Worm (Caenorhabditis elegans) whole organism, young adult: ENCODE data around the gene T05E12.9.
"Not testable (repeated sequence)": the region's sequence is repeated elsewhere in the genome, so short reads cannot be mapped to it uniquely, and the experiment has no call there.

ENCODE experiments used
- B0035.1 ChIP-seq: sonication (generic microtip); optimal IDR thresholded peaks from 2 replicates; lab custom pipeline; 2016; ENCODE audit warnings: missing genetic modification characterization, mild to moderate bottlenecking, missing compliant biosample characterization, missing genotype, missing genetic modification reagents
- B0261.1 ChIP-seq: sonication (generic microtip); optimal IDR thresholded peaks from 2 replicates; lab custom pipeline; 2016; ENCODE audit warnings: mild to moderate bottlenecking, missing genetic modification characterization, moderate library complexity, missing compliant biosample characterization
- C06A6.2 ChIP-seq: fragments of 200-800 bp; sonication (Bioruptor generic); conservative IDR thresholded peaks from 2 replicates; pipeline ENCODE4 v1.3.6; 2022; ENCODE audit warnings: missing genetic modification characterization, missing compliant biosample characterization
- C17E4.6 ChIP-seq: fragments of 200-800 bp; sonication (Bioruptor generic); IDR thresholded peaks from 2 replicates; pipeline ENCODE4 v1.3.6; 2022; ENCODE audit warnings: missing genetic modification reagents, missing genetic modification characterization, missing compliant biosample characterization
- F10E7.11 ChIP-seq: sonication (generic microtip); optimal IDR thresholded peaks from 2 replicates; lab custom pipeline; 2017; ENCODE audit warnings: mild to moderate bottlenecking, missing genetic modification characterization, moderate library complexity, missing compliant biosample characterization
- F22D6.2 ChIP-seq: sonication (generic microtip); optimal IDR thresholded peaks from 2 replicates; lab custom pipeline; 2016; ENCODE audit warnings: mild to moderate bottlenecking, missing genetic modification characterization, missing compliant biosample characterization
- F23B12.7 ChIP-seq: sonication (generic microtip); optimal IDR thresholded peaks from 2 replicates; lab custom pipeline; 2017; ENCODE audit warnings: missing genetic modification characterization, mild to moderate bottlenecking, missing compliant biosample characterization, antibody characterized with exemption, moderate library complexity; ENCODE audit not compliant: insufficient read depth
- F37B4.10 ChIP-seq: fragments of 200-800 bp; sonication (Bioruptor generic); IDR thresholded peaks from 2 replicates; pipeline ENCODE4 v1.3.6; 2022; ENCODE audit warnings: missing genetic modification characterization, missing compliant biosample characterization
- F57A8.1 ChIP-seq: fragments of 200-800 bp; sonication (Bioruptor generic); optimal IDR thresholded peaks from 2 replicates; lab custom pipeline; 2018; ENCODE audit warnings: mild to moderate bottlenecking, missing genetic modification characterization, moderate library complexity, missing compliant biosample characterization
- ZK185.1 ChIP-seq: sonication (generic microtip); optimal IDR thresholded peaks from 2 replicates; lab custom pipeline; 2016; ENCODE audit warnings: mild to moderate bottlenecking, missing genetic modification characterization, missing compliant biosample characterization; ENCODE audit not compliant: poor library complexity, severe bottlenecking
- akir-1 ChIP-seq: fragments of 200-800 bp; sonication (Bioruptor generic); optimal IDR thresholded peaks from 2 replicates; lab custom pipeline; 2018; ENCODE audit warnings: mild to moderate bottlenecking, missing genetic modification characterization, moderate library complexity, missing compliant biosample characterization
- aptf-2 ChIP-seq: fragments of 200-800 bp; sonication (Bioruptor generic); conservative IDR thresholded peaks from 2 replicates; pipeline ENCODE4 v1.3.6; 2022; ENCODE audit warnings: missing genetic modification reagents, missing genetic modification characterization, missing compliant biosample characterization
- atf-7 ChIP-seq: sonication (generic microtip); optimal IDR thresholded peaks from 2 replicates; lab custom pipeline; 2017; ENCODE audit warnings: mild to moderate bottlenecking, missing genetic modification characterization, missing compliant biosample characterization
- athp-1 ChIP-seq: sonication (generic microtip); optimal IDR thresholded peaks from 2 replicates; lab custom pipeline; 2017; ENCODE audit warnings: mild to moderate bottlenecking, missing genetic modification characterization, missing compliant biosample characterization
- attf-6 ChIP-seq: fragments of 200-800 bp; sonication (Bioruptor generic); IDR thresholded peaks from 2 replicates; pipeline ENCODE4 v1.3.6; 2022; ENCODE audit warnings: missing genetic modification reagents, missing genetic modification characterization, missing compliant biosample characterization
- ceh-27 ChIP-seq: fragments of 200-800 bp; sonication (Bioruptor generic); optimal IDR thresholded peaks from 2 replicates; lab custom pipeline; 2018; ENCODE audit warnings: mild to moderate bottlenecking, missing genetic modification characterization, moderate library complexity, missing compliant biosample characterization
- ceh-58 ChIP-seq: fragments of 200-800 bp; sonication (Bioruptor generic); IDR thresholded peaks from 2 replicates; pipeline ENCODE4 v1.3.6; 2022; ENCODE audit warnings: missing genetic modification characterization, missing compliant biosample characterization
- ceh-91 ChIP-seq: fragments of 200-800 bp; sonication (Bioruptor generic); IDR thresholded peaks from 2 replicates; pipeline ENCODE4 v1.3.6; 2022; ENCODE audit warnings: missing genetic modification reagents, missing genetic modification characterization, missing compliant biosample characterization
- dpff-1 ChIP-seq: sonication (generic microtip); optimal IDR thresholded peaks from 2 replicates; lab custom pipeline; 2017; ENCODE audit warnings: mild to moderate bottlenecking, missing genetic modification characterization, missing compliant biosample characterization
- efl-1 ChIP-seq: fragments of 150-350 bp; optimal IDR thresholded peaks from 2 replicates; lab custom pipeline; 2014; ENCODE audit warnings: missing biosample characterization, missing genetic modification reagents, missing genetic modification characterization
- ekl-4 ChIP-seq: fragments of 200-800 bp; sonication (Bioruptor generic); IDR thresholded peaks from 2 replicates; pipeline ENCODE4 v1.3.6; 2022; ENCODE audit warnings: missing genetic modification reagents, missing genetic modification characterization, missing compliant biosample characterization
- fkh-3 ChIP-seq: sonication (generic microtip); optimal IDR thresholded peaks from 2 replicates; lab custom pipeline; 2016; ENCODE audit warnings: mild to moderate bottlenecking, missing genetic modification characterization, missing compliant biosample characterization
- gei-17 ChIP-seq: fragments of 200-800 bp; sonication (Bioruptor generic); optimal IDR thresholded peaks from 2 replicates; lab custom pipeline; 2018; ENCODE audit warnings: mild to moderate bottlenecking, missing genetic modification characterization, missing compliant biosample characterization
- hrde-1 ChIP-seq: sonication (generic microtip); optimal IDR thresholded peaks from 2 replicates; lab custom pipeline; 2016; ENCODE audit warnings: missing genetic modification characterization, mild to moderate bottlenecking, missing compliant biosample characterization, moderate library complexity, missing genotype, missing genetic modification reagents, borderline replicate concordance
- lag-1 ChIP-seq: fragments of 200-800 bp; sonication (Bioruptor generic); IDR thresholded peaks from 2 replicates; pipeline ENCODE4 v1.3.6; 2022; ENCODE audit warnings: missing genetic modification reagents, missing genetic modification characterization, missing compliant biosample characterization
- let-526 ChIP-seq: fragments of 200-800 bp; sonication (Bioruptor generic); IDR thresholded peaks from 2 replicates; pipeline ENCODE4 v1.3.6; 2022; ENCODE audit warnings: missing genetic modification reagents, missing genetic modification characterization, missing compliant biosample characterization
- lin-35 ChIP-seq, 3 experiments: fragments of 150-350 bp in 2 of 3; sonication (generic microtip) in 1 of 3; optimal IDR thresholded peaks; 2 replicates each; lab custom pipeline; 2014 to 2018; ENCODE audit warnings: missing biosample characterization in 3 of 3, missing genetic modification characterization in 3 of 3, missing genetic modification reagents in 3 of 3
- lin-54 ChIP-seq: fragments of 200-800 bp; sonication (Bioruptor generic); optimal IDR thresholded peaks from 2 replicates; lab custom pipeline; 2018; ENCODE audit warnings: mild to moderate bottlenecking, missing genetic modification characterization, missing compliant biosample characterization
- lsl-1 ChIP-seq: fragments of 200-800 bp; sonication (Bioruptor generic); optimal IDR thresholded peaks from 2 replicates; lab custom pipeline; 2018; ENCODE audit warnings: mild to moderate bottlenecking, missing genetic modification characterization, moderate library complexity, missing compliant biosample characterization
- madf-6 ChIP-seq: fragments of 200-800 bp; sonication (Bioruptor generic); IDR thresholded peaks from 2 replicates; pipeline ENCODE4 v1.3.6; 2022; ENCODE audit warnings: missing genetic modification reagents, missing genetic modification characterization, missing compliant biosample characterization
- mxl-1 ChIP-seq: sonication (generic microtip); optimal IDR thresholded peaks from 2 replicates; lab custom pipeline; 2016; ENCODE audit warnings: missing genetic modification characterization, missing compliant biosample characterization
- nfya-2 ChIP-seq: fragments of 200-800 bp; sonication (Bioruptor generic); IDR thresholded peaks from 2 replicates; pipeline ENCODE4 v1.3.6; 2022; ENCODE audit warnings: missing genetic modification reagents, missing genetic modification characterization, missing compliant biosample characterization
- nhr-120 ChIP-seq: fragments of 200-800 bp; sonication (Bioruptor generic); IDR thresholded peaks from 2 replicates; pipeline ENCODE4 v1.3.6; 2022; ENCODE audit warnings: missing genetic modification characterization, missing compliant biosample characterization
- nhr-179 ChIP-seq: sonication (generic microtip); optimal IDR thresholded peaks from 2 replicates; lab custom pipeline; 2016; ENCODE audit warnings: mild to moderate bottlenecking, missing genetic modification characterization, missing compliant biosample characterization
- nhr-80 ChIP-seq: sonication (generic microtip); optimal IDR thresholded peaks from 2 replicates; lab custom pipeline; 2016; ENCODE audit warnings: missing genetic modification characterization, missing compliant biosample characterization
- rcor-1 ChIP-seq: fragments of 200-800 bp; sonication (Bioruptor generic); IDR thresholded peaks from 2 replicates; pipeline ENCODE4 v1.3.6; 2022; ENCODE audit warnings: missing genetic modification reagents, missing genetic modification characterization, missing compliant biosample characterization
- rpc-1 ChIP-seq, 2 experiments: fragments of 150-350 bp in 1 of 2; sonication (generic microtip) in 1 of 2; optimal IDR thresholded peaks; 2 replicates each; lab custom pipeline; 2014 to 2018; ENCODE audit warnings: missing biosample characterization in 1 of 2, missing genetic modification characterization in 1 of 2, missing genetic modification reagents in 1 of 2, missing genotype in 1 of 2
- sea-2 ChIP-seq: fragments of 200-800 bp; sonication (Bioruptor generic); IDR thresholded peaks from 2 replicates; pipeline ENCODE4 v1.3.6; 2022; ENCODE audit warnings: missing genetic modification characterization, missing compliant biosample characterization
- snpc-4 ChIP-seq, 5 experiments: fragments of 150-350 bp in 1 of 5; sonication (generic microtip) in 4 of 5; optimal IDR thresholded peaks; 2 replicates each; lab custom pipeline; 2014 to 2018; ENCODE audit warnings: missing genetic modification characterization in 5 of 5, missing biosample characterization in 3 of 5, antibody characterized with exemption in 2 of 5, mild to moderate bottlenecking in 2 of 5, missing compliant biosample characterization in 2 of 5, missing genotype in 2 of 5, moderate library complexity in 2 of 5, missing genetic modification reagents in 1 of 5
- tbp1 ChIP-seq: fragments of 200-800 bp; sonication (Bioruptor generic); optimal IDR thresholded peaks from 2 replicates; lab custom pipeline; 2018; ENCODE audit warnings: mild to moderate bottlenecking, missing genetic modification characterization, missing compliant biosample characterization
- unc-130 ChIP-seq: sonication (generic microtip); optimal IDR thresholded peaks from 2 replicates; lab custom pipeline; 2016; ENCODE audit warnings: missing genetic modification reagents, missing genetic modification characterization, missing compliant biosample characterization
- ztf-25 ChIP-seq: fragments of 200-800 bp; sonication (Bioruptor generic); IDR thresholded peaks from 2 replicates; pipeline ENCODE4 v1.3.6; 2022; ENCODE audit warnings: missing genetic modification reagents, missing genetic modification characterization, missing compliant biosample characterization
- ztf-28 ChIP-seq: fragments of 200-800 bp; sonication (Bioruptor generic); IDR thresholded peaks from 2 replicates; pipeline ENCODE4 v1.3.6; 2022; ENCODE audit warnings: missing genetic modification reagents, missing genetic modification characterization, missing compliant biosample characterization

Gene T05E12.9

ce11 chrV:17082718-17083117, at the start of gene T05E12.9:
T05E12.9 (minus strand) TSS chrV:17082818.
- TF ChIP-seq attf-6 (GFP tag; lab: Robert Waterston, UW): no peak
- no peak for TF ChIP-seq B0035.1 (tag; lab: Kevin White, UChicago)
- no peak for TF ChIP-seq atf-7 (tag; lab: Kevin White, UChicago)
- no peak for TF ChIP-seq lag-1 (GFP tag; lab: Robert Waterston, UW)
- no peak for TF ChIP-seq sea-2 (GFP tag; lab: Robert Waterston, UW)
- TF ChIP-seq, all 124 proteins: peak for 0

- TF ChIP-seq B0261.1: peak; percentile 8
- peak; percentile 46 for TF ChIP-seq tbp1 (GFP tag; lab: Kevin White, UChicago)
- not testable (repeated sequence) for TF ChIP-seq snpc-4 (GFP tag; optimal IDR thresholded peaks at IDR 0.05; lab: Kevin White, UChicago)
- peak in 2 of 4 experiments; percentile 73 to 87 for TF ChIP-seq snpc-4 (tag; optimal IDR thresholded peaks at IDR 0.05; lab: Kevin White, UChicago)
- TF ChIP-seq, all 124 proteins: peak for 3; not testable (repeated sequence) for 121
These were observed 46.7 kb upstream of the T05E12.9 start for ce11 chrV:17129328-17129727.

- no peak for TF ChIP-seq athp-1
- TF ChIP-seq attf-6 (GFP tag; lab: Robert Waterston, UW): no peak
- no peak for TF ChIP-seq ZK185.1
- TF ChIP-seq aptf-2 (GFP tag; lab: Robert Waterston, UW): no peak
- no peak for TF ChIP-seq gei-17
- TF ChIP-seq ceh-58 (GFP tag; lab: Robert Waterston, UW): no peak
- no peak for TF ChIP-seq C06A6.2 (GFP tag; lab: Robert Waterston, UW)
- no peak for TF ChIP-seq F37B4.10 (GFP tag; lab: Robert Waterston, UW)
- no peak for TF ChIP-seq fkh-3
- TF ChIP-seq mxl-1: no peak
- no peak for TF ChIP-seq C17E4.6 (GFP tag; lab: Robert Waterston, UW)
- TF ChIP-seq F23B12.7 (tag; lab: Kevin White, UChicago): no peak
- TF ChIP-seq dpff-1 (tag; lab: Kevin White, UChicago): no peak
- TF ChIP-seq F10E7.11 (tag; lab: Kevin White, UChicago): no peak
- TF ChIP-seq hrde-1: no peak
- TF ChIP-seq unc-130 (GFP tag; lab: Kevin White, UChicago): no peak
- no peak for TF ChIP-seq lin-54
- no peak for TF ChIP-seq efl-1 (GFP tag; lab: Kevin White, UChicago)
- no peak for TF ChIP-seq rcor-1
These were observed 25.7 kb upstream of the T05E12.9 start, which contains the start of gene ZK218.11 for ce11 chrV:17108310-17108709. ZK218.11 (minus strand) TSS chrV:17108410.

ce11 chrV:17105483-17105882, 22.9 kb upstream of the T05E12.9 start, which contains the start of gene ZK218.7:
ZK218.7 (plus strand) TSS chrV:17105783.
- TF ChIP-seq ekl-4 (GFP tag; lab: Robert Waterston, UW) (no peak), nhr-179 (no peak), F22D6.2 (tag; lab: Kevin White, UChicago) (no peak), nhr-80 (no peak), lsl-1 (no peak)
- TF ChIP-seq, all 124 proteins: peak for 0

ce11 chrV:17104527-17104926, 21.9 kb upstream of the T05E12.9 start, which contains the start of gene nhr-248:
nhr-248 (minus strand) TSS chrV:17104627.
- TF ChIP-seq rpc-1 (optimal IDR thresholded peaks at IDR 0.05; lab: Kevin White, UChicago): no peak
- TF ChIP-seq rpc-1 (tag; optimal IDR thresholded peaks at IDR 0.05; lab: Kevin White, UChicago): no peak
- no peak for TF ChIP-seq nfya-2 (GFP tag; lab: Robert Waterston, UW)
- TF ChIP-seq ceh-27 (GFP tag; lab: Kevin White, UChicago): no peak
- no peak for TF ChIP-seq ztf-28 (GFP tag; lab: Robert Waterston, UW)
- no peak for TF ChIP-seq ztf-25 (GFP tag; lab: Robert Waterston, UW)
- no peak for TF ChIP-seq madf-6
- TF ChIP-seq F57A8.1: no peak
- TF ChIP-seq unc-130 (GFP tag; lab: Kevin White, UChicago): no peak
- TF ChIP-seq nhr-120 (GFP tag; lab: Robert Waterston, UW): no peak
- no peak for TF ChIP-seq lin-35 (GFP tag; optimal IDR thresholded peaks at IDR 0.05; lab: Kevin White, UChicago)
- TF ChIP-seq akir-1 (GFP tag; lab: Kevin White, UChicago): no peak
- TF ChIP-seq ceh-91 (GFP tag; lab: Robert Waterston, UW): no peak
- no peak for TF ChIP-seq let-526 (GFP tag; lab: Robert Waterston, UW)
